Worm (Caenorhabditis elegans): Measurements from ENCODE around the gene ant-1.4.

DNA sequence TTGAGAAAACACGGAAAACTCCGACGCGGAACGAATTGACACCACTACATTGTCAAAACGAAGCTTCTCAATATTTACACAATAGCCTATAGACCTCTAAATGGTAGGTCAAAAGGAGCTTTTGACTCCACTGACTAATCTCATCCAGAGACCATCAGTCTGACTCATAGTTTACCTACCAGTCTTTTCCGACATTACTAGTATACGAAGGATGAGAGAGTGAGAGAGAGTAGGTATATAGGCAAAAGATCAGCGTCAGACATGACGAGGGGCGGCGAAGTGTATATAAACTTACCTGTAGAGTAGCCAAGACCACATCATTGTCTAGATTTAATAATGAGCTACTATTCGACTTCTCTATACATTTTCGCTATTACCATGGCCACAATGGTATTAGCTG lies 27.1 kb upstream of the ant-1.4 start, which contains the start of gene srlf-3:
- TF ChIP-seq him-1 (tag; optimal IDR thresholded peaks at IDR 0.05) (no peak), W03F9.2 (tag; optimal IDR thresholded peaks at IDR 0.05) (no peak), dao-5 (tag; optimal IDR thresholded peaks at IDR 0.05) (no peak)
